Worm (Caenorhabditis elegans): ENCODE results near the gene meg-2.

meg-2 gene

ce11 chrX:13926029-13926428, at the start of gene meg-2:
Gene meg-2 (minus strand): TSS chrX:13926129.
- TF ChIP-seq dao-5 (tag; optimal IDR thresholded peaks at IDR 0.05) (no peak), him-1 (tag; optimal IDR thresholded peaks at IDR 0.05) (no peak), W03F9.2 (tag; optimal IDR thresholded peaks at IDR 0.05) (no peak)

ce11 chrX:13975314-13975713, 49.4 kb upstream of the meg-2 start, which contains the start of gene F48F7.5:
Gene F48F7.5 (plus strand): TSS chrX:13975653.
- TF ChIP-seq him-1 (tag; optimal IDR thresholded peaks at IDR 0.05) (no peak), W03F9.2 (tag; optimal IDR thresholded peaks at IDR 0.05) (no peak), dao-5 (tag; optimal IDR thresholded peaks at IDR 0.05) (no peak)

- TF ChIP-seq W03F9.2 (tag; optimal IDR thresholded peaks at IDR 0.05) (no peak), dao-5 (tag; optimal IDR thresholded peaks at IDR 0.05) (no peak), him-1 (tag; optimal IDR thresholded peaks at IDR 0.05) (no peak)
Observed at ce11 chrX:13974448-13975071, 48.6 kb upstream of the meg-2 start.

ce11 chrX:13973769-13974168, 47.8 kb upstream of the meg-2 start:
- TF ChIP-seq dao-5 (tag; optimal IDR thresholded peaks at IDR 0.05) (no peak), W03F9.2 (tag; optimal IDR thresholded peaks at IDR 0.05) (no peak)

- peak; percentile 57 for TF ChIP-seq W03F9.2 (tag; optimal IDR thresholded peaks at IDR 0.05)
- no peak for TF ChIP-seq dao-5 (tag; optimal IDR thresholded peaks at IDR 0.05)
- TF ChIP-seq him-1 (tag; optimal IDR thresholded peaks at IDR 0.05), result peak; percentile 86
Observed at ce11 chrX:13969257-13969968, 43.5 kb upstream of the meg-2 start.

- TF ChIP-seq him-1 (tag; optimal IDR thresholded peaks at IDR 0.05) (no peak), dao-5 (tag; optimal IDR thresholded peaks at IDR 0.05) (no peak), W03F9.2 (tag; optimal IDR thresholded peaks at IDR 0.05) (no peak)
Observed at ce11 chrX:13968292-13968691, 42.4 kb upstream of the meg-2 start, which contains the start of gene pqn-39. Gene pqn-39 (minus strand): TSS chrX:13968676.

- TF ChIP-seq W03F9.2 (tag; optimal IDR thresholded peaks at IDR 0.05), result no peak
- no peak for TF ChIP-seq him-1 (tag; optimal IDR thresholded peaks at IDR 0.05)
- TF ChIP-seq dao-5 (tag; optimal IDR thresholded peaks at IDR 0.05), result no peak
Observed at ce11 chrX:13963203-13963602, 37.3 kb upstream of the meg-2 start, which contains the start of gene F48F7.3. Gene F48F7.3 (plus strand): TSS chrX:13963503.

ce11 chrX:13959849-13960248, 33.9 kb upstream of the meg-2 start, which contains the start of gene syx-2:
Gene syx-2 (plus strand): TSS chrX:13960149.
- no peak for TF ChIP-seq him-1 (tag; optimal IDR thresholded peaks at IDR 0.05)

- no peak for TF ChIP-seq W03F9.2 (tag; optimal IDR thresholded peaks at IDR 0.05)
Observed at ce11 chrX:13959383-13959782, 33.5 kb upstream of the meg-2 start.

ce11 chrX:13958451-13958850, 32.5 kb upstream of the meg-2 start:
- TF ChIP-seq him-1 (tag; optimal IDR thresholded peaks at IDR 0.05) (no peak), W03F9.2 (tag; optimal IDR thresholded peaks at IDR 0.05) (no peak), dao-5 (tag; optimal IDR thresholded peaks at IDR 0.05) (no peak)

ce11 chrX:13952347-13952746, 26.4 kb upstream of the meg-2 start:
- TF ChIP-seq dao-5 (tag; optimal IDR thresholded peaks at IDR 0.05), result no peak
- TF ChIP-seq W03F9.2 (tag; optimal IDR thresholded peaks at IDR 0.05), result no peak
- no peak for TF ChIP-seq him-1 (tag; optimal IDR thresholded peaks at IDR 0.05)

- TF ChIP-seq W03F9.2 (tag; optimal IDR thresholded peaks at IDR 0.05) (peak; percentile 25), him-1 (tag; optimal IDR thresholded peaks at IDR 0.05) (no peak), dao-5 (tag; optimal IDR thresholded peaks at IDR 0.05) (no peak)
Observed at ce11 chrX:13950620-13951152, 24.8 kb upstream of the meg-2 start.

ce11 chrX:13948810-13949209, 22.9 kb upstream of the meg-2 start, which contains the start of gene alg-1:
Gene alg-1 (plus strand): TSS chrX:13949110.
- no peak for TF ChIP-seq him-1 (tag; optimal IDR thresholded peaks at IDR 0.05)
- no peak for TF ChIP-seq W03F9.2 (tag; optimal IDR thresholded peaks at IDR 0.05)

ce11 chrX:13948167-13948566, 22.2 kb upstream of the meg-2 start:
- no peak for TF ChIP-seq W03F9.2 (tag; optimal IDR thresholded peaks at IDR 0.05)
